Fruit fly (Drosophila melanogaster): ENCODE results near the gene alt.

DNA sequence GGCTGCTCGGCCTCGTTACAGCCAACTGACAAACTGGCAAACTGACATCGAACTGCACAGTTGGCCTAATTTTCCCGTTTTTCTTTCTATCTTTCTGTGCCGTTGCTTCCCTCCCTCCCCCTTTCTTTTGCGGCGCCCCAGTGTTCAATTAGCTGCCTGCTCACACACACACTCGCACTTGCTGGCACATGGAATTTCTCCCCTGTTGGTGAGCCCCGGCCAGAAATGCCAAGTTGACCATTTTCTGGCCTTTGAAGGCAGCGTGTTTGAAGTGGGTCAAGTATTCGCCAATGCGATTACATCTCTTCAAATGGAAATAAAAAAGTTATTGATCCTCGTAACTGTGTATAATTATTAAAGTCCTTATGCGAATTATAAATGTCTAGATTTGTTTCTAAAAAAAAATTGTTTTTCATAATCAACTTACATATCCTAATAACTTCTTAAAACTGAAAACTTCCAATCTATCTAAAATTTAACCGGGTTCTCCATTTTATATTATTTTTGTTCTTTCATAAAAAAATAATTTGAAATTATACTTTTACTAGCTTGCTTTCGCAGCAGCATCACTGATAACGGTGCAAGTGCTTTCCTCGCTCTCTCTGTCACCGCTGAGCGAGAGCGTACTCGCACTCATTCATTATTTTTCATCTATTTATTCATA lies 1.5 kb downstream of the alt start:
- TF ChIP-seq CG8478 (optimal IDR thresholded peaks at IDR 0.05): no peak
- TF ChIP-seq CTCF (optimal IDR thresholded peaks at IDR 0.05): no peak
